Worm (Caenorhabditis elegans) whole organism, mixed stage, embryonic: ENCODE measurements around the gene btf-1.
A peak's percentile ranks its signal among the peaks of the same experiment; 100 is the strongest.

Source experiments
- M03D4.4 ChIP-seq: sonication (generic microtip); optimal IDR thresholded peaks from 2 replicates; lab custom pipeline; 2017; ENCODE audit warnings: mild to moderate bottlenecking, missing genetic modification characterization, missing compliant biosample characterization
- bed-3 ChIP-seq: fragments of 200-800 bp; sonication (Bioruptor generic); optimal IDR thresholded peaks from 3 replicates; lab custom pipeline; 2018; ENCODE audit warnings: mild to moderate bottlenecking, missing genetic modification characterization, moderate library complexity, missing compliant biosample characterization
- blmp-1 ChIP-seq: fragments of 150-350 bp; optimal IDR thresholded peaks from 2 replicates; lab custom pipeline; 2014; ENCODE audit warnings: missing biosample characterization, missing genetic modification characterization
- ceh-39 ChIP-seq: fragments of 150-350 bp; optimal IDR thresholded peaks from 2 replicates; lab custom pipeline; 2014; ENCODE audit warnings: missing biosample characterization, missing genetic modification characterization
- ceh-43 ChIP-seq: fragments of 200-800 bp; sonication (Bioruptor generic); optimal IDR thresholded peaks from 2 replicates; lab custom pipeline; 2018; ENCODE audit warnings: mild to moderate bottlenecking, missing genetic modification characterization, moderate library complexity, missing compliant biosample characterization
- ceh-83 ChIP-seq: fragments of 200-800 bp; sonication (Bioruptor generic); optimal IDR thresholded peaks from 2 replicates; lab custom pipeline; 2018; ENCODE audit warnings: mild to moderate bottlenecking, missing genetic modification characterization, missing compliant biosample characterization
- ces-1 ChIP-seq: fragments of 150-350 bp; optimal IDR thresholded peaks from 2 replicates; lab custom pipeline; 2014; ENCODE audit warnings: missing biosample characterization, missing genetic modification reagents, missing genetic modification characterization
- drap-1 ChIP-seq: fragments of 200-800 bp; sonication (Bioruptor generic); optimal IDR thresholded peaks from 3 replicates; lab custom pipeline; 2018; ENCODE audit warnings: mild to moderate bottlenecking, missing genetic modification characterization, missing compliant biosample characterization
- elt-1 ChIP-seq: sonication (generic microtip); optimal IDR thresholded peaks from 2 replicates; lab custom pipeline; 2017; ENCODE audit warnings: missing genetic modification characterization, mild to moderate bottlenecking, missing compliant biosample characterization, antibody characterized with exemption, moderate library complexity, borderline replicate concordance; ENCODE audit not compliant: insufficient read depth
- elt-3 ChIP-seq: fragments of 150-350 bp; optimal IDR thresholded peaks from 2 replicates; lab custom pipeline; 2014; ENCODE audit warnings: missing biosample characterization, missing genetic modification characterization
- flh-1 ChIP-seq: fragments of 200-800 bp; sonication (Bioruptor generic); optimal IDR thresholded peaks from 2 replicates; lab custom pipeline; 2018; ENCODE audit warnings: mild to moderate bottlenecking, missing genetic modification characterization, moderate library complexity, missing compliant biosample characterization
- ham-2 ChIP-seq: fragments of 200-800 bp; sonication (Bioruptor generic); optimal IDR thresholded peaks from 2 replicates; lab custom pipeline; 2018; ENCODE audit warnings: mild to moderate bottlenecking, missing genetic modification characterization, missing compliant biosample characterization
- hlh-1 ChIP-seq: fragments of 150-350 bp; optimal IDR thresholded peaks from 2 replicates; lab custom pipeline; 2014; ENCODE audit warnings: missing biosample characterization, missing genetic modification reagents, missing genetic modification characterization
- lin-13 ChIP-seq: fragments of 150-350 bp; optimal IDR thresholded peaks from 2 replicates; lab custom pipeline; 2014; ENCODE audit warnings: missing biosample characterization, missing genetic modification characterization
- lin-32 ChIP-seq: fragments of 200-800 bp; sonication (Bioruptor generic); optimal IDR thresholded peaks from 2 replicates; lab custom pipeline; 2018; ENCODE audit warnings: mild to moderate bottlenecking, missing genetic modification characterization, missing compliant biosample characterization
- lsy-2 ChIP-seq: fragments of 150-350 bp; optimal IDR thresholded peaks from 2 replicates; lab custom pipeline; 2014; ENCODE audit warnings: missing biosample characterization, missing genetic modification characterization
- mab-5 ChIP-seq: fragments of 150-350 bp; optimal IDR thresholded peaks from 2 replicates; lab custom pipeline; 2014; ENCODE audit warnings: missing biosample characterization, missing genetic modification characterization
- mep-1 ChIP-seq: fragments of 150-350 bp; optimal IDR thresholded peaks from 2 replicates; lab custom pipeline; 2017; ENCODE audit warnings: missing biosample characterization, missing genetic modification reagents, missing genetic modification characterization, inconsistent platforms
- mls-2 ChIP-seq: sonication (generic microtip); optimal IDR thresholded peaks from 2 replicates; lab custom pipeline; 2016; ENCODE audit warnings: mild to moderate bottlenecking, missing genetic modification characterization, moderate library complexity, missing compliant biosample characterization
- nhr-12 ChIP-seq: fragments of 150-350 bp; optimal IDR thresholded peaks from 2 replicates; lab custom pipeline; 2014; ENCODE audit warnings: missing biosample characterization, missing genetic modification characterization
- nhr-2 ChIP-seq: fragments of 150-350 bp; optimal IDR thresholded peaks from 2 replicates; lab custom pipeline; 2014; ENCODE audit warnings: missing biosample characterization, missing genetic modification characterization
- nhr-237 ChIP-seq: fragments of 150-350 bp; optimal IDR thresholded peaks from 2 replicates; lab custom pipeline; 2014; ENCODE audit warnings: missing biosample characterization, missing genetic modification characterization
- nhr-28 ChIP-seq: fragments of 150-350 bp; optimal IDR thresholded peaks from 2 replicates; lab custom pipeline; 2014; ENCODE audit warnings: missing biosample characterization, missing genetic modification characterization
- pha-4 ChIP-seq: fragments of 150-350 bp; optimal IDR thresholded peaks from 2 replicates; lab custom pipeline; 2018; ENCODE audit warnings: missing biosample characterization, missing genetic modification reagents, missing genetic modification characterization
- snpc-4 ChIP-seq: fragments of 150-350 bp; optimal IDR thresholded peaks from 2 replicates; lab custom pipeline; 2014; ENCODE audit warnings: missing biosample characterization, missing genetic modification characterization
- sptf-1 ChIP-seq: sonication (generic microtip); optimal IDR thresholded peaks from 2 replicates; lab custom pipeline; 2017; ENCODE audit warnings: mild to moderate bottlenecking, missing genetic modification characterization, moderate library complexity, missing compliant biosample characterization
- tbx-8 ChIP-seq: fragments of 200-800 bp; sonication (Bioruptor generic); optimal IDR thresholded peaks from 2 replicates; lab custom pipeline; 2018; ENCODE audit warnings: mild to moderate bottlenecking, missing genetic modification characterization, moderate library complexity, missing compliant biosample characterization
- unc-120 ChIP-seq: sonication (generic microtip); optimal IDR thresholded peaks from 2 replicates; lab custom pipeline; 2017; ENCODE audit warnings: missing genetic modification characterization, missing compliant biosample characterization; ENCODE audit not compliant: poor library complexity, severe bottlenecking
- unc-39 ChIP-seq: fragments of 150-350 bp; optimal IDR thresholded peaks from 2 replicates; lab custom pipeline; 2014; ENCODE audit warnings: missing biosample characterization, missing genetic modification characterization
- unc-62 ChIP-seq: fragments of 150-350 bp; optimal IDR thresholded peaks from 2 replicates; lab custom pipeline; 2014; ENCODE audit warnings: missing biosample characterization, missing genetic modification reagents, missing genetic modification characterization
- zip-8 ChIP-seq: fragments of 150-350 bp; optimal IDR thresholded peaks from 2 replicates; lab custom pipeline; 2014; ENCODE audit warnings: missing biosample characterization, missing genetic modification characterization
- ztf-11 ChIP-seq: fragments of 150-350 bp; optimal IDR thresholded peaks from 2 replicates; lab custom pipeline; 2014; ENCODE audit warnings: missing biosample characterization, missing genetic modification characterization

btf-1 gene

ce11 chrII:13189363-13189762, 10.6 kb upstream of the btf-1 start:
- no peak for TF ChIP-seq elt-3 (tag; lab: Kevin White, UChicago)
- peak; percentile 81 for TF ChIP-seq ham-2
- no peak for TF ChIP-seq blmp-1 (tag; lab: Kevin White, UChicago)
- peak; percentile 93 for TF ChIP-seq unc-62 (GFP tag; lab: Kevin White, UChicago)
- TF ChIP-seq sptf-1: no peak
- peak; percentile 57 for TF ChIP-seq unc-120 (tag; lab: Kevin White, UChicago)
- peak; percentile 31 for TF ChIP-seq M03D4.4 (tag; lab: Kevin White, UChicago)
- TF ChIP-seq mab-5 (tag; lab: Kevin White, UChicago): no peak
- no peak for TF ChIP-seq flh-1
- TF ChIP-seq lin-13 (tag; lab: Kevin White, UChicago): no peak
- no peak for TF ChIP-seq mls-2 (tag; lab: Kevin White, UChicago)

ce11 chrII:13190412-13190811, 9.6 kb upstream of the btf-1 start:
- TF ChIP-seq bed-3 (GFP tag; lab: Kevin White, UChicago) (no peak), mep-1 (tag; lab: Kevin White, UChicago) (no peak)

ce11 chrII:13193563-13194103, 6.3 kb upstream of the btf-1 start:
- TF ChIP-seq ceh-39 (tag; lab: Kevin White, UChicago): no peak

DNA sequence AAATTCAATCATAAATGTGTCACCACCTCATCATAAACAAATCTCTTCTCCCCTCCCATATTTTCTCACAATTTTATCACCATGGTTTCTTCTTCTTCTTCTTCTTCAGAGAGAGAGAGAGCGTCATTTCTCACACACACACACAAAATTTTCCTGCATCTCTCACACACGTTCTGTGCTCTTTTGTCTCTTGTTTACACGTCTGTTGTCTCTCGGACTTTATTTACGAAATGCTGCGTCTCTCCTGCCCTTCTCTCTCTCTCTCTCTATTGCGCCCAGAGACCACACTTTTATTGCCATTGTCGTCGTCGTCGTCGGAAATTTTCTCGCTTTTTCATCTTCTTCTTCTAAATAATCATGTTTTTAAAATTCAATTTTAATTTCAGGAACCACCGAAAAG, 4.8 kb upstream of the btf-1 start, which contains the start of gene lec-1:
lec-1 (plus strand) TSS at position 387 of the 400 bp plus-strand sequence.
- TF ChIP-seq ces-1 (GFP tag; lab: Kevin White, UChicago) (peak; percentile 76), zip-8 (tag; lab: Kevin White, UChicago) (no peak), nhr-237 (tag; lab: Kevin White, UChicago) (peak; percentile 36), blmp-1 (tag; lab: Kevin White, UChicago) (no peak), unc-62 (GFP tag; lab: Kevin White, UChicago) (peak; percentile 89), hlh-1 (tag; lab: Kevin White, UChicago) (peak; percentile 69), nhr-28 (tag; lab: Kevin White, UChicago) (no peak), bed-3 (GFP tag; lab: Kevin White, UChicago) (no peak), ceh-83 (GFP tag; lab: Kevin White, UChicago) (no peak), nhr-2 (tag; lab: Kevin White, UChicago) (no peak), mep-1 (tag; lab: Kevin White, UChicago) (peak; percentile 50), ceh-39 (tag; lab: Kevin White, UChicago) (no peak), ceh-43 (GFP tag; lab: Kevin White, UChicago) (no peak), lin-32 (GFP tag; lab: Kevin White, UChicago) (no peak), elt-1 (no peak), snpc-4 (tag; lab: Kevin White, UChicago) (no peak), nhr-12 (tag; lab: Kevin White, UChicago) (no peak), lsy-2 (no peak), drap-1 (no peak), sptf-1 (no peak), ztf-11 (tag; lab: Kevin White, UChicago) (no peak), tbx-8 (GFP tag; lab: Kevin White, UChicago) (no peak), mls-2 (tag; lab: Kevin White, UChicago) (no peak), mab-5 (tag; lab: Kevin White, UChicago) (no peak), lin-13 (tag; lab: Kevin White, UChicago) (no peak), unc-39 (tag; lab: Kevin White, UChicago) (no peak), pha-4 (tag; lab: Kevin White, UChicago) (peak; percentile 96), unc-120 (tag; lab: Kevin White, UChicago) (peak; percentile 68), ham-2 (no peak), M03D4.4 (tag; lab: Kevin White, UChicago) (no peak)
